Fruit fly (Drosophila melanogaster) whole organism, embryonic: ENCODE data around the gene CG17819.
A peak's percentile ranks its signal among the peaks of the same experiment; 100 is the strongest.

Experiments
- CG10431 ChIP-seq: fragments of 200-800 bp; sonication (Bioruptor generic); optimal IDR thresholded peaks from 3 replicates; lab custom pipeline; 2018; ENCODE audit warnings: missing biosample characterization, mild to moderate bottlenecking, missing genetic modification characterization
- CG10959 ChIP-seq: fragments of 200-800 bp; sonication (Bioruptor generic); IDR thresholded peaks from 2 replicates; pipeline ENCODE4 v1.3.6; 2022; ENCODE audit warnings: missing biosample characterization, missing genetic modification characterization
- CG11085 ChIP-seq: fragments of 200-800 bp; sonication (Bioruptor generic); IDR thresholded peaks from 2 replicates; pipeline ENCODE4 v1.3.6; 2022; ENCODE audit warnings: missing biosample characterization, missing genetic modification characterization
- CG11696 ChIP-seq: fragments of 200-800 bp; sonication (Bioruptor generic); IDR thresholded peaks from 2 replicates; pipeline ENCODE4 v1.3.6; 2022; ENCODE audit warnings: missing biosample characterization, missing genetic modification characterization
- CG14710 ChIP-seq: fragments of 200-800 bp; sonication (Bioruptor generic); optimal IDR thresholded peaks from 3 replicates; lab custom pipeline; 2019; ENCODE audit warnings: missing biosample characterization, mild to moderate bottlenecking, missing genetic modification characterization, moderate library complexity
- CG1603 ChIP-seq: fragments of 200-800 bp; sonication (Bioruptor generic); optimal IDR thresholded peaks from 2 replicates; lab custom pipeline; 2019; ENCODE audit warnings: missing biosample characterization, mild to moderate bottlenecking, missing genetic modification characterization, moderate library complexity
- CG1647 ChIP-seq: fragments of 200-800 bp; sonication (Bioruptor generic); optimal IDR thresholded peaks from 3 replicates; lab custom pipeline; 2016; ENCODE audit warnings: missing biosample characterization, missing genetic modification characterization
- CG18262 ChIP-seq: fragments of 200-800 bp; optimal IDR thresholded peaks from 3 replicates; lab custom pipeline; 2019; ENCODE audit warnings: missing biosample characterization, mild to moderate bottlenecking, missing genetic modification characterization, moderate library complexity
- CG18619 ChIP-seq: fragments of 200-800 bp; sonication (Bioruptor generic); optimal IDR thresholded peaks from 3 replicates; lab custom pipeline; 2017; ENCODE audit warnings: missing biosample characterization, mild to moderate bottlenecking, missing genetic modification characterization
- CG2129 ChIP-seq: fragments of 200-800 bp; sonication (Bioruptor generic); IDR thresholded peaks from 2 replicates; pipeline ENCODE4 v1.3.6; 2022; ENCODE audit warnings: missing biosample characterization, missing genetic modification characterization; ENCODE audit not compliant: partially characterized antibody
- CG32532 ChIP-seq: fragments of 200-800 bp; sonication (Bioruptor generic); IDR thresholded peaks from 2 replicates; pipeline ENCODE4 v1.3.6; 2022; ENCODE audit warnings: missing biosample characterization, missing genetic modification characterization
- CG33213 ChIP-seq: fragments of 200-800 bp; sonication (Bioruptor generic); optimal IDR thresholded peaks from 3 replicates; lab custom pipeline; 2016; ENCODE audit warnings: missing biosample characterization, missing genetic modification characterization
- CG34224 ChIP-seq: fragments of 200-800 bp; sonication (Bioruptor generic); IDR thresholded peaks from 3 replicates; pipeline ENCODE4 v1.3.6; 2022; ENCODE audit warnings: missing biosample characterization, missing genetic modification characterization; ENCODE audit not compliant: partially characterized antibody
- CG3847 ChIP-seq: fragments of 200-800 bp; sonication (Bioruptor generic); IDR thresholded peaks from 2 replicates; pipeline ENCODE4 v1.3.6; 2022; ENCODE audit warnings: missing biosample characterization, missing genetic modification characterization
- CG4328 ChIP-seq: fragments of 200-800 bp; sonication (Bioruptor generic); optimal IDR thresholded peaks from 3 replicates; lab custom pipeline; 2017; ENCODE audit warnings: missing biosample characterization, missing genetic modification reagents, missing genetic modification characterization
- CG4854 ChIP-seq: fragments of 200-800 bp; sonication (Bioruptor generic); optimal IDR thresholded peaks from 2 replicates; lab custom pipeline; 2016; ENCODE audit warnings: missing biosample characterization, missing genetic modification characterization, inconsistent platforms
- CG6175 ChIP-seq: fragments of 200-800 bp; sonication (Bioruptor generic); IDR thresholded peaks from 3 replicates; pipeline ENCODE4 v1.3.6; 2022; ENCODE audit warnings: missing biosample characterization, missing genetic modification characterization
- CG7987 ChIP-seq: fragments of 200-800 bp; sonication (Bioruptor generic); optimal IDR thresholded peaks from 2 replicates; lab custom pipeline; 2018; ENCODE audit warnings: missing biosample characterization, mild to moderate bottlenecking, missing genetic modification characterization, moderate library complexity
- CG9817 ChIP-seq: fragments of 200-800 bp; sonication (Bioruptor generic); optimal IDR thresholded peaks from 2 replicates; lab custom pipeline; 2018; ENCODE audit warnings: missing biosample characterization, mild to moderate bottlenecking, missing genetic modification characterization, moderate library complexity
- CkIIα-i1 ChIP-seq: fragments of 200-800 bp; sonication (Bioruptor generic); IDR thresholded peaks from 2 replicates; pipeline ENCODE4 v1.3.6; 2022; ENCODE audit warnings: missing biosample characterization, missing genetic modification characterization
- Dad ChIP-seq: fragments of 200-800 bp; sonication (Bioruptor generic); optimal IDR thresholded peaks from 3 replicates; lab custom pipeline; 2016; ENCODE audit warnings: missing biosample characterization, missing genetic modification characterization
- Deaf1 ChIP-seq: fragments of 200-800 bp; optimal IDR thresholded peaks from 3 replicates; lab custom pipeline; 2019; ENCODE audit warnings: missing biosample characterization, mild to moderate bottlenecking, missing genetic modification characterization, moderate library complexity
- Dref ChIP-seq: fragments of 200-800 bp; sonication (Bioruptor generic); IDR thresholded peaks from 2 replicates; pipeline ENCODE4 v1.3.6; 2022; ENCODE audit warnings: missing biosample characterization, missing genetic modification characterization
- HLH4C ChIP-seq: fragments of 200-800 bp; sonication (Bioruptor generic); IDR thresholded peaks from 3 replicates; pipeline ENCODE4 v1.3.6; 2022; ENCODE audit warnings: missing biosample characterization, missing genetic modification characterization; ENCODE audit not compliant: partially characterized antibody
- Jarid2 ChIP-seq: fragments of 200-800 bp; sonication (Bioruptor generic); optimal IDR thresholded peaks from 3 replicates; lab custom pipeline; 2017; ENCODE audit warnings: mild to moderate bottlenecking, missing biosample characterization, missing genetic modification reagents, missing genetic modification characterization
- Max ChIP-seq: fragments of 200-800 bp; sonication (Bioruptor generic); optimal IDR thresholded peaks from 2 replicates; lab custom pipeline; 2016; ENCODE audit warnings: missing biosample characterization, mild to moderate bottlenecking, missing genetic modification characterization
- NfI ChIP-seq: fragments of 200-800 bp; sonication (Bioruptor generic); optimal IDR thresholded peaks from 3 replicates; lab custom pipeline; 2018; ENCODE audit warnings: missing biosample characterization, mild to moderate bottlenecking, missing genetic modification characterization, moderate library complexity
- Poxn ChIP-seq: fragments of 200-800 bp; sonication (Bioruptor generic); IDR thresholded peaks from 2 replicates; pipeline ENCODE4 v1.3.6; 2022; ENCODE audit warnings: missing biosample characterization, missing genetic modification characterization
- Ssrp ChIP-seq: fragments of 200-800 bp; sonication (Bioruptor generic); optimal IDR thresholded peaks from 2 replicates; lab custom pipeline; 2018; ENCODE audit warnings: missing biosample characterization, mild to moderate bottlenecking, missing genetic modification characterization, moderate library complexity
- ato ChIP-seq: fragments of 200-800 bp; sonication (Bioruptor generic); IDR thresholded peaks from 2 replicates; pipeline ENCODE4 v1.3.6; 2022; ENCODE audit warnings: missing biosample characterization, missing genetic modification characterization; ENCODE audit not compliant: partially characterized antibody
- corto ChIP-seq: fragments of 200-800 bp; sonication (Bioruptor generic); optimal IDR thresholded peaks from 2 replicates; lab custom pipeline; 2016; ENCODE audit warnings: missing biosample characterization, mild to moderate bottlenecking, missing genetic modification characterization, moderate library complexity
- dan ChIP-seq: fragments of 200-800 bp; sonication (Bioruptor generic); IDR thresholded peaks from 2 replicates; pipeline ENCODE4 v1.3.6; 2022; ENCODE audit warnings: missing biosample characterization, missing genetic modification characterization
- emc ChIP-seq: fragments of 200-800 bp; sonication (Bioruptor generic); optimal IDR thresholded peaks from 2 replicates; lab custom pipeline; 2016; ENCODE audit warnings: missing biosample characterization, missing genetic modification characterization
- exex ChIP-seq: fragments of 200-800 bp; sonication (Bioruptor generic); optimal IDR thresholded peaks from 4 replicates; lab custom pipeline; 2018; ENCODE audit warnings: missing biosample characterization, mild to moderate bottlenecking, missing genetic modification characterization, moderate library complexity
- fd96Cb ChIP-seq: fragments of 200-800 bp; sonication (Bioruptor generic); optimal IDR thresholded peaks from 2 replicates; lab custom pipeline; 2018; ENCODE audit warnings: missing biosample characterization, mild to moderate bottlenecking, missing genetic modification characterization, moderate library complexity
- gt ChIP-seq: fragments of 200-800 bp; sonication (Bioruptor generic); IDR thresholded peaks from 2 replicates; pipeline ENCODE4 v1.3.6; 2022; ENCODE audit warnings: missing biosample characterization, missing genetic modification characterization
- h ChIP-seq: fragments of >200 bp; optimal IDR thresholded peaks from 2 replicates; lab custom pipeline; 2017
- hb ChIP-seq: fragments of 200-800 bp; sonication (Bioruptor generic); IDR thresholded peaks from 3 replicates; pipeline ENCODE4 v1.3.6; 2022; ENCODE audit warnings: missing biosample characterization, missing genetic modification characterization; ENCODE audit not compliant: partially characterized antibody
- hbn ChIP-seq: fragments of 200-800 bp; sonication (Bioruptor generic); IDR thresholded peaks from 2 replicates; pipeline ENCODE4 v1.3.6; 2022; ENCODE audit warnings: missing biosample characterization, missing genetic modification characterization; ENCODE audit not compliant: partially characterized antibody
- hkb ChIP-seq, 2 experiments: fragments of 200-800 bp in 1 of 2; fragments of >200 bp in 1 of 2; sonication (Bioruptor generic) in 1 of 2; IDR thresholded peaks in 1 of 2; optimal IDR thresholded peaks in 1 of 2; 2 replicates each; pipeline versions ENCODE4 v1.3.6 to Lab custom; 2017 to 2022; ENCODE audit warnings: missing biosample characterization in 1 of 2, missing genetic modification characterization in 1 of 2
- klu ChIP-seq: fragments of 200-800 bp; sonication (Bioruptor generic); IDR thresholded peaks from 2 replicates; pipeline ENCODE4 v1.3.6; 2022; ENCODE audit warnings: missing biosample characterization, missing genetic modification characterization
- kni ChIP-seq: fragments of 200-800 bp; sonication (Bioruptor generic); optimal IDR thresholded peaks from 3 replicates; lab custom pipeline; 2017; ENCODE audit warnings: mild to moderate bottlenecking, missing biosample characterization, missing genetic modification reagents, missing genetic modification characterization
- p53 ChIP-seq: fragments of 200-800 bp; sonication (Bioruptor generic); optimal IDR thresholded peaks from 2 replicates; lab custom pipeline; 2016; ENCODE audit warnings: missing biosample characterization, missing genetic modification characterization
- pnt ChIP-seq: fragments of 200-800 bp; sonication (Bioruptor generic); optimal IDR thresholded peaks from 3 replicates; lab custom pipeline; 2016; ENCODE audit warnings: missing biosample characterization, missing genetic modification characterization
- pzg ChIP-seq: fragments of 200-800 bp; sonication (Bioruptor generic); optimal IDR thresholded peaks from 3 replicates; lab custom pipeline; 2018; ENCODE audit warnings: missing biosample characterization, mild to moderate bottlenecking, missing genetic modification characterization, moderate library complexity
- tll ChIP-seq, 2 experiments: fragments of 200-800 bp in 1 of 2; fragments of >200 bp in 1 of 2; sonication (Bioruptor generic) in 1 of 2; optimal IDR thresholded peaks; 2 replicates each; lab custom pipeline; 2017 to 2019; ENCODE audit warnings: missing biosample characterization in 2 of 2, missing genetic modification characterization in 2 of 2, mild to moderate bottlenecking in 1 of 2, moderate library complexity in 1 of 2
- tup ChIP-seq: fragments of 200-800 bp; sonication (Bioruptor generic); optimal IDR thresholded peaks from 2 replicates; lab custom pipeline; 2016; ENCODE audit warnings: missing biosample characterization, mild to moderate bottlenecking, missing genetic modification characterization, moderate library complexity
- vnd ChIP-seq: fragments of 200-800 bp; sonication (Bioruptor generic); IDR thresholded peaks from 3 replicates; pipeline ENCODE4 v1.3.6; 2022; ENCODE audit warnings: missing biosample characterization, missing genetic modification characterization; ENCODE audit not compliant: partially characterized antibody

CG17819 gene

DNA sequence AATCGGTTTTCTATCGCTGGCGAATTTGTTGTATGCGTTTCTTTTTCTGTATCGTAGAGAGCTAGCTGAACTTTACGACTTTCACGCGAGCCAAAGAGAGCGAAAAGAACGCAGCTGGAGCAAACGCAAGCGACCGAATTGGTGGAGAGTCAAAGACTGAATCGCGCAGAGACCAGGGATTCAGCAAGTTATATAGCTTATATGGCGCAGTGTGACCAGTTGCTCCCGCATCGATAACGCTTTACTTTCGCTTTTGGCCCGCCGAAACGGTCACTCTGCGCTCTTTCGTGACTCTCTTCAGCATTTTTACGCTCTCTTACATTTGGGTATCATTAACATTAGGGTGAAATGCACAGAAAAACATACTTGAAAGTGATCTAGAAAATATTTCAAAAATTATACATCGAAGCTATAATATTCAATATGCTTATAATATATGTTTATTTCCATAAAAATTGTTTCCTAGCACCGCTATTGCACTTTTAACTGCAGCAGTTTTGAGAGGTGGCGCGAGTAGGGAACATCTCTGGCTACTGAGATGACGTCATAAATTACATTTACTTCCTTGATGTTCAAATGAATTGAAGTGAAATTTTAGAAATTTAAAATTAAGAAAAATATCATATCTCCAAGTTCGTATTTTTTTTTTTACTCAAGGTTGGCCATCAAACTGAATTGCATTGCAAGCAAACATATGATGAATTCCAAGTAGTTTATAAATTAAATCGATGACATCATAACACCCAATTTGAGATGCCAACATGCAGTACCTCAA is 29.1 kb downstream of the CG17819 start, which contains the start of gene glec (continued):
- peak; percentile 38 for TF ChIP-seq CG11696 (GFP tag; lab: Robert Waterston, UW)
- TF ChIP-seq fd96Cb (tag; lab: Kevin White, UChicago), result no peak
- TF ChIP-seq dan (GFP tag; lab: Robert Waterston, UW), result no peak
- no peak for TF ChIP-seq CG2129 (GFP tag; lab: Robert Waterston, UW)
- TF ChIP-seq Deaf1 (tag; lab: Kevin White, UChicago), result peak; percentile 34
- no peak for TF ChIP-seq hkb (optimal IDR thresholded peaks at IDR 0.05; lab: Kevin White, UChicago)
- TF ChIP-seq hkb (GFP tag; IDR thresholded peaks at IDR 0.05; lab: Robert Waterston, UW), result no peak
- peak; percentile 6; the same call in 1 of the 3 replicates for TF ChIP-seq CG6175 (GFP tag; lab: Robert Waterston, UW)
- no peak for TF ChIP-seq klu
- no peak for TF ChIP-seq CG4854 (GFP tag; lab: Kevin White, UChicago)
- peak; percentile 61 for TF ChIP-seq CG7987 (GFP tag; lab: Kevin White, UChicago)
- peak; percentile 47 for TF ChIP-seq Ssrp (tag; lab: Kevin White, UChicago)
- peak; percentile 78 for TF ChIP-seq ato (GFP tag; lab: Robert Waterston, UW)
- peak; percentile 70 for TF ChIP-seq pzg (GFP tag; lab: Kevin White, UChicago)
- TF ChIP-seq CG10431 (GFP tag; lab: Kevin White, UChicago), result no peak
- no peak for TF ChIP-seq tup (GFP tag; lab: Kevin White, UChicago)
- TF ChIP-seq Dad (GFP tag; lab: Kevin White, UChicago), result peak; percentile 14
- no peak for TF ChIP-seq emc (GFP tag; lab: Kevin White, UChicago)
- TF ChIP-seq CG3847 (GFP tag; lab: Robert Waterston, UW), result peak; percentile 28; the same call in 1 of the 2 replicates
- TF ChIP-seq CkIIα-i1 (GFP tag; lab: Robert Waterston, UW), result no peak
- TF ChIP-seq Jarid2 (GFP tag; lab: Kevin White, UChicago), result peak; percentile 99
- peak; percentile 62 for TF ChIP-seq corto (GFP tag; lab: Kevin White, UChicago)
- no peak for TF ChIP-seq Dref
- TF ChIP-seq h (lab: Kevin White, UChicago), result no peak
- 0 out of 2 replicates have a peak, but pooled peaks have one; percentile 11 for TF ChIP-seq CG11085
- no peak for TF ChIP-seq CG10959 (GFP tag; lab: Robert Waterston, UW)
- TF ChIP-seq hb (GFP tag; lab: Robert Waterston, UW), result no peak
- TF ChIP-seq pnt (GFP tag; lab: Kevin White, UChicago), result no peak
- peak; percentile 37 for TF ChIP-seq CG18262 (tag; lab: Kevin White, UChicago)
- TF ChIP-seq CG1603 (tag; lab: Kevin White, UChicago), result peak; percentile 57
- peak; percentile 6 for TF ChIP-seq CG14710
- TF ChIP-seq tll (GFP tag; optimal IDR thresholded peaks at IDR 0.05; lab: Kevin White, UChicago), result no peak
- no peak for TF ChIP-seq Poxn (GFP tag; lab: Robert Waterston, UW)
- no peak for TF ChIP-seq CG4328 (GFP tag; lab: Kevin White, UChicago)
- peak; percentile 40 for TF ChIP-seq CG1647
- no peak for TF ChIP-seq p53
- TF ChIP-seq CG32532 (GFP tag; lab: Robert Waterston, UW), result peak; percentile 63
- peak; percentile 11 for TF ChIP-seq CG9817
- TF ChIP-seq vnd (GFP tag; lab: Robert Waterston, UW), result peak; percentile 17; the same call in 1 of the 3 replicates
- peak; percentile 2 for TF ChIP-seq exex
- peak; percentile 47; the same call in 1 of the 3 replicates for TF ChIP-seq CG34224 (GFP tag; lab: Robert Waterston, UW)
- TF ChIP-seq CG18619, result no peak
- peak; percentile 19 for TF ChIP-seq Max (GFP tag; lab: Kevin White, UChicago)
- TF ChIP-seq kni (GFP tag; lab: Kevin White, UChicago), result peak; percentile 6
- no peak for TF ChIP-seq hbn
- no peak for TF ChIP-seq gt (GFP tag; lab: Robert Waterston, UW)
- peak; percentile 51 for TF ChIP-seq HLH4C (GFP tag; lab: Robert Waterston, UW)
- TF ChIP-seq NfI (GFP tag; lab: Kevin White, UChicago), result peak; percentile 28
- TF ChIP-seq CG33213 (GFP tag; lab: Kevin White, UChicago), result peak; percentile 63
